Fruit fly (Drosophila melanogaster) Kc167 (cell line): ENCODE measurements around the gene Sec15.

Source experiments
- Myc ChIP-seq: fragments of >200 bp; optimal IDR thresholded peaks from 2 replicates; lab custom pipeline; 2017; ENCODE audit warnings: missing external identifiers
- h ChIP-seq: fragments of >200 bp; optimal IDR thresholded peaks from 3 replicates; lab custom pipeline; 2018; ENCODE audit warnings: missing external identifiers
- insv ChIP-seq: fragments of >200 bp; optimal IDR thresholded peaks from 3 replicates; lab custom pipeline; 2018; ENCODE audit warnings: missing external identifiers
- psq ChIP-seq: fragments of >200 bp; optimal IDR thresholded peaks from 2 replicates; lab custom pipeline; 2017; ENCODE audit warnings: missing external identifiers
- ttk ChIP-seq: sonication (Bioruptor generic); optimal IDR thresholded peaks from 2 replicates; lab custom pipeline; 2017; ENCODE audit warnings: missing external identifiers

DNA sequence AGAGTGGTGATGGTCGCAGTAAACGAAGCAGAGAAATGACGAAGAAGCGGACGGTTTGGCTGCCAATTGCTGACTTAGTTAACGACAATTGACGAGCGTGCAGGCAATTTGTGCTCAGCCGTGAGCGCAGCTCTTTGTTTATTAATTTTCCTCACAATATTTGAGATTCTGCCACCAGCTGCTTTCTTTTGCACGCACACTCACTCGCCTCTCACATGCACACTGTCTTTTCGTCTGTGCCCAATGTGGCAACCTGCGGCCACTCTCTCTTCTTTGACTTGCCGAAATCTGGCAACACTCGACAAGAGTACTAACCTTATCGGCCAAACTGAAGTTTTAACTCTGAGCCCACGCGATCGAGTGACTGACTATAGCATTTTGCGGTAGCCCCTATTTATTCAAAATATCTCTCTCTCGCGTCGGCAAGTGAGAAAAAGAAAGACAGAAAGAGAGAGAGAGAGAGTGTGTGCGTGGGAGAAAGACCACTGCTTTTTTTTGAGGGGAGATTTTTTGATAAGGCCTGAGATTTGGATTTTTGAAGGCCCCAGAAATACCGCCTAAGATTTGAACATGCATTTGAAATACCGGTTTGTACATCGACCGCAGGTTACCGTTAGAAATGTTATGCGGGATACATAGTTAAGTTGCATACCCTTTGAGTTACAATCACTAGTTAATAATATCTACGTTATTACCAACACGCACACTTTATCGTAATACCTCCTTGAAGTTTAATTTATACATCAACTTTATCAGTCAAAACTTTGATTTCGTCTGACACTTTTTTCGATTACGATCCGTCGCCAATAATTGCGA lies 47.1 kb downstream of the Sec15 start, which contains the start of gene Mvl:
- TF ChIP-seq h (lab: Kevin White, UChicago) (no peak), Myc (no peak), psq (lab: Kevin White, UChicago) (no peak), insv (no peak), ttk (lab: Kevin White, UChicago) (no peak)
